Worm (Caenorhabditis elegans) whole organism, mixed stage, embryonic: Measurements from ENCODE around the gene mel-32.

Experiments used
- M03D4.4 ChIP-seq: sonication (generic microtip); optimal IDR thresholded peaks from 2 replicates; lab custom pipeline; 2017; ENCODE audit warnings: mild to moderate bottlenecking, missing genetic modification characterization, missing compliant biosample characterization
- bed-3 ChIP-seq: fragments of 200-800 bp; sonication (Bioruptor generic); optimal IDR thresholded peaks from 3 replicates; lab custom pipeline; 2018; ENCODE audit warnings: mild to moderate bottlenecking, missing genetic modification characterization, moderate library complexity, missing compliant biosample characterization
- ceh-39 ChIP-seq: fragments of 150-350 bp; optimal IDR thresholded peaks from 2 replicates; lab custom pipeline; 2014; ENCODE audit warnings: missing biosample characterization, missing genetic modification characterization
- ceh-43 ChIP-seq: fragments of 200-800 bp; sonication (Bioruptor generic); optimal IDR thresholded peaks from 2 replicates; lab custom pipeline; 2018; ENCODE audit warnings: mild to moderate bottlenecking, missing genetic modification characterization, moderate library complexity, missing compliant biosample characterization
- ces-1 ChIP-seq: fragments of 150-350 bp; optimal IDR thresholded peaks from 2 replicates; lab custom pipeline; 2014; ENCODE audit warnings: missing biosample characterization, missing genetic modification reagents, missing genetic modification characterization
- cnd-1 ChIP-seq: fragments of 200-800 bp; sonication (Bioruptor generic); optimal IDR thresholded peaks from 2 replicates; lab custom pipeline; 2018; ENCODE audit warnings: mild to moderate bottlenecking, missing genetic modification characterization, missing compliant biosample characterization
- drap-1 ChIP-seq: fragments of 200-800 bp; sonication (Bioruptor generic); optimal IDR thresholded peaks from 3 replicates; lab custom pipeline; 2018; ENCODE audit warnings: mild to moderate bottlenecking, missing genetic modification characterization, missing compliant biosample characterization
- elt-1 ChIP-seq: sonication (generic microtip); optimal IDR thresholded peaks from 2 replicates; lab custom pipeline; 2017; ENCODE audit warnings: missing genetic modification characterization, mild to moderate bottlenecking, missing compliant biosample characterization, antibody characterized with exemption, moderate library complexity, borderline replicate concordance; ENCODE audit not compliant: insufficient read depth
- elt-3 ChIP-seq: fragments of 150-350 bp; optimal IDR thresholded peaks from 2 replicates; lab custom pipeline; 2014; ENCODE audit warnings: missing biosample characterization, missing genetic modification characterization
- flh-1 ChIP-seq: fragments of 200-800 bp; sonication (Bioruptor generic); optimal IDR thresholded peaks from 2 replicates; lab custom pipeline; 2018; ENCODE audit warnings: mild to moderate bottlenecking, missing genetic modification characterization, moderate library complexity, missing compliant biosample characterization
- ham-2 ChIP-seq: fragments of 200-800 bp; sonication (Bioruptor generic); optimal IDR thresholded peaks from 2 replicates; lab custom pipeline; 2018; ENCODE audit warnings: mild to moderate bottlenecking, missing genetic modification characterization, missing compliant biosample characterization
- hlh-1 ChIP-seq: fragments of 150-350 bp; optimal IDR thresholded peaks from 2 replicates; lab custom pipeline; 2014; ENCODE audit warnings: missing biosample characterization, missing genetic modification reagents, missing genetic modification characterization
- lin-13 ChIP-seq: fragments of 150-350 bp; optimal IDR thresholded peaks from 2 replicates; lab custom pipeline; 2014; ENCODE audit warnings: missing biosample characterization, missing genetic modification characterization
- lin-32 ChIP-seq: fragments of 200-800 bp; sonication (Bioruptor generic); optimal IDR thresholded peaks from 2 replicates; lab custom pipeline; 2018; ENCODE audit warnings: mild to moderate bottlenecking, missing genetic modification characterization, missing compliant biosample characterization
- lsy-2 ChIP-seq: fragments of 150-350 bp; optimal IDR thresholded peaks from 2 replicates; lab custom pipeline; 2014; ENCODE audit warnings: missing biosample characterization, missing genetic modification characterization
- mab-5 ChIP-seq: fragments of 150-350 bp; optimal IDR thresholded peaks from 2 replicates; lab custom pipeline; 2014; ENCODE audit warnings: missing biosample characterization, missing genetic modification characterization
- mep-1 ChIP-seq: fragments of 150-350 bp; optimal IDR thresholded peaks from 2 replicates; lab custom pipeline; 2017; ENCODE audit warnings: missing biosample characterization, missing genetic modification reagents, missing genetic modification characterization, inconsistent platforms
- mls-2 ChIP-seq: sonication (generic microtip); optimal IDR thresholded peaks from 2 replicates; lab custom pipeline; 2016; ENCODE audit warnings: mild to moderate bottlenecking, missing genetic modification characterization, moderate library complexity, missing compliant biosample characterization
- nhr-12 ChIP-seq: fragments of 150-350 bp; optimal IDR thresholded peaks from 2 replicates; lab custom pipeline; 2014; ENCODE audit warnings: missing biosample characterization, missing genetic modification characterization
- nhr-2 ChIP-seq: fragments of 150-350 bp; optimal IDR thresholded peaks from 2 replicates; lab custom pipeline; 2014; ENCODE audit warnings: missing biosample characterization, missing genetic modification characterization
- nhr-237 ChIP-seq: fragments of 150-350 bp; optimal IDR thresholded peaks from 2 replicates; lab custom pipeline; 2014; ENCODE audit warnings: missing biosample characterization, missing genetic modification characterization
- nhr-28 ChIP-seq: fragments of 150-350 bp; optimal IDR thresholded peaks from 2 replicates; lab custom pipeline; 2014; ENCODE audit warnings: missing biosample characterization, missing genetic modification characterization
- pha-4 ChIP-seq: fragments of 150-350 bp; optimal IDR thresholded peaks from 2 replicates; lab custom pipeline; 2018; ENCODE audit warnings: missing biosample characterization, missing genetic modification reagents, missing genetic modification characterization
- sem-2 ChIP-seq: fragments of 200-800 bp; sonication (Bioruptor generic); optimal IDR thresholded peaks from 2 replicates; lab custom pipeline; 2018; ENCODE audit warnings: mild to moderate bottlenecking, missing genetic modification characterization, missing compliant biosample characterization
- snpc-4 ChIP-seq: fragments of 150-350 bp; optimal IDR thresholded peaks from 2 replicates; lab custom pipeline; 2014; ENCODE audit warnings: missing biosample characterization, missing genetic modification characterization
- sptf-1 ChIP-seq: sonication (generic microtip); optimal IDR thresholded peaks from 2 replicates; lab custom pipeline; 2017; ENCODE audit warnings: mild to moderate bottlenecking, missing genetic modification characterization, moderate library complexity, missing compliant biosample characterization
- tbx-8 ChIP-seq: fragments of 200-800 bp; sonication (Bioruptor generic); optimal IDR thresholded peaks from 2 replicates; lab custom pipeline; 2018; ENCODE audit warnings: mild to moderate bottlenecking, missing genetic modification characterization, moderate library complexity, missing compliant biosample characterization
- unc-120 ChIP-seq: sonication (generic microtip); optimal IDR thresholded peaks from 2 replicates; lab custom pipeline; 2017; ENCODE audit warnings: missing genetic modification characterization, missing compliant biosample characterization; ENCODE audit not compliant: poor library complexity, severe bottlenecking
- unc-39 ChIP-seq: fragments of 150-350 bp; optimal IDR thresholded peaks from 2 replicates; lab custom pipeline; 2014; ENCODE audit warnings: missing biosample characterization, missing genetic modification characterization
- unc-62 ChIP-seq: fragments of 150-350 bp; optimal IDR thresholded peaks from 2 replicates; lab custom pipeline; 2014; ENCODE audit warnings: missing biosample characterization, missing genetic modification reagents, missing genetic modification characterization
- zip-8 ChIP-seq: fragments of 150-350 bp; optimal IDR thresholded peaks from 2 replicates; lab custom pipeline; 2014; ENCODE audit warnings: missing biosample characterization, missing genetic modification characterization
- ztf-11 ChIP-seq: fragments of 150-350 bp; optimal IDR thresholded peaks from 2 replicates; lab custom pipeline; 2014; ENCODE audit warnings: missing biosample characterization, missing genetic modification characterization

mel-32 gene

ce11 chrIII:6450596-6450995, 7.8 kb upstream of the mel-32 start, which contains the start of gene T26A5.6:
Gene T26A5.6 (minus strand): TSS chrIII:6450696.
- no peak for TF ChIP-seq nhr-2 (tag; lab: Kevin White, UChicago)
- TF ChIP-seq mls-2 (tag; lab: Kevin White, UChicago) = no peak
- no peak for TF ChIP-seq snpc-4 (tag; lab: Kevin White, UChicago)
- no peak for TF ChIP-seq mep-1
- no peak for TF ChIP-seq unc-62 (GFP tag; lab: Kevin White, UChicago)

ce11 chrIII:6449854-6450253, 7.1 kb upstream of the mel-32 start:
- TF ChIP-seq flh-1 (GFP tag; lab: Kevin White, UChicago) = no peak
- TF ChIP-seq mab-5 (tag; lab: Kevin White, UChicago) = no peak
- TF ChIP-seq nhr-28 (tag; lab: Kevin White, UChicago) = no peak
- no peak for TF ChIP-seq nhr-12 (tag; lab: Kevin White, UChicago)
- no peak for TF ChIP-seq nhr-237 (tag; lab: Kevin White, UChicago)

ce11 chrIII:6447521-6447920, 4.7 kb upstream of the mel-32 start:
- TF ChIP-seq hlh-1 (tag; lab: Kevin White, UChicago) (peak; percentile 75), pha-4 (tag; lab: Kevin White, UChicago) (no peak), unc-62 (GFP tag; lab: Kevin White, UChicago) (no peak), lsy-2 (tag; lab: Kevin White, UChicago) (no peak), zip-8 (peak; percentile 27), sem-2 (GFP tag; lab: Kevin White, UChicago) (no peak), nhr-237 (tag; lab: Kevin White, UChicago) (peak; percentile 10)

- TF ChIP-seq elt-1 (tag; lab: Kevin White, UChicago) (no peak), unc-120 (tag; lab: Kevin White, UChicago) (no peak), nhr-237 (tag; lab: Kevin White, UChicago) (no peak), lin-13 (no peak), pha-4 (tag; lab: Kevin White, UChicago) (no peak), unc-62 (GFP tag; lab: Kevin White, UChicago) (no peak), mls-2 (tag; lab: Kevin White, UChicago) (no peak), sem-2 (GFP tag; lab: Kevin White, UChicago) (no peak), nhr-2 (tag; lab: Kevin White, UChicago) (no peak)
These were observed 4.0 kb upstream of the mel-32 start, which contains the start of gene let-721 for ce11 chrIII:6446807-6447206. Gene let-721 (minus strand): TSS chrIII:6446907.

- TF ChIP-seq pha-4 (tag; lab: Kevin White, UChicago) = peak; percentile 68
- TF ChIP-seq lsy-2 (tag; lab: Kevin White, UChicago) = peak; percentile 43
- peak; percentile 37 for TF ChIP-seq unc-120 (tag; lab: Kevin White, UChicago)
- TF ChIP-seq nhr-12 (tag; lab: Kevin White, UChicago) = no peak
- TF ChIP-seq flh-1 (GFP tag; lab: Kevin White, UChicago) = no peak
- TF ChIP-seq sptf-1 (tag; lab: Kevin White, UChicago) = no peak
- no peak for TF ChIP-seq bed-3
- no peak for TF ChIP-seq cnd-1 (tag; lab: Kevin White, UChicago)
- TF ChIP-seq lin-13 = no peak
- TF ChIP-seq ceh-43 (GFP tag; lab: Kevin White, UChicago) = no peak
- no peak for TF ChIP-seq lin-32 (GFP tag; lab: Kevin White, UChicago)
- no peak for TF ChIP-seq snpc-4 (tag; lab: Kevin White, UChicago)
- TF ChIP-seq M03D4.4 (tag; lab: Kevin White, UChicago) = peak; percentile 17
- no peak for TF ChIP-seq unc-39 (tag; lab: Kevin White, UChicago)
- no peak for TF ChIP-seq elt-3
- no peak for TF ChIP-seq nhr-2 (tag; lab: Kevin White, UChicago)
- no peak for TF ChIP-seq drap-1 (GFP tag; lab: Kevin White, UChicago)
- TF ChIP-seq zip-8 = no peak
- no peak for TF ChIP-seq tbx-8
- no peak for TF ChIP-seq ces-1 (GFP tag; lab: Kevin White, UChicago)
- peak; percentile 3 for TF ChIP-seq mls-2 (tag; lab: Kevin White, UChicago)
- no peak for TF ChIP-seq ceh-39
- TF ChIP-seq nhr-237 (tag; lab: Kevin White, UChicago) = no peak
- peak; percentile 10 for TF ChIP-seq ham-2
- TF ChIP-seq ztf-11 (tag; lab: Kevin White, UChicago) = no peak
- TF ChIP-seq sem-2 (GFP tag; lab: Kevin White, UChicago) = no peak
These were observed 1.5 kb upstream of the mel-32 start, which contains the start of gene C05D11.13 for ce11 chrIII:6444335-6444734. Gene C05D11.13 (minus strand): TSS chrIII:6444586.
